Fruit fly (Drosophila melanogaster) whole organism, adult: ENCODE results near the gene CG14326.

ENCODE experiments used
- CG12768 ChIP-seq: fragments of 200-800 bp; sonication (Bioruptor generic); optimal IDR thresholded peaks from 2 replicates; lab custom pipeline; 2017; ENCODE audit warnings: missing biosample characterization, missing genetic modification characterization, mild to moderate bottlenecking, moderate library complexity, missing genetic modification reagents
- CG14711 ChIP-seq: fragments of 200-800 bp; sonication (Bioruptor generic); optimal IDR thresholded peaks from 2 replicates; lab custom pipeline; 2018; ENCODE audit warnings: missing biosample characterization, mild to moderate bottlenecking, missing genetic modification characterization, moderate library complexity
- CG33017 ChIP-seq: fragments of 200-800 bp; sonication (Bioruptor generic); optimal IDR thresholded peaks from 2 replicates; lab custom pipeline; 2018; ENCODE audit warnings: missing biosample characterization, mild to moderate bottlenecking, missing genetic modification characterization, moderate library complexity
- Crg-1 ChIP-seq: fragments of 200-800 bp; sonication (Bioruptor generic); optimal IDR thresholded peaks from 2 replicates; lab custom pipeline; 2016; ENCODE audit warnings: missing biosample characterization, missing genetic modification characterization
- Mnt ChIP-seq: fragments of 200-800 bp; sonication (Bioruptor generic); optimal IDR thresholded peaks from 2 replicates; lab custom pipeline; 2016; ENCODE audit warnings: missing biosample characterization, mild to moderate bottlenecking, missing genetic modification characterization
- bab1 ChIP-seq: fragments of 200-800 bp; sonication (Bioruptor generic); optimal IDR thresholded peaks from 3 replicates; lab custom pipeline; 2019; ENCODE audit warnings: missing biosample characterization, mild to moderate bottlenecking, missing genetic modification characterization, moderate library complexity
- cnc ChIP-seq, 2 experiments: fragments of >200 bp; optimal IDR thresholded peaks; 2 replicates each; lab custom pipeline; 2017
- pad ChIP-seq: fragments of 200-800 bp; sonication (Bioruptor generic); optimal IDR thresholded peaks from 3 replicates; lab custom pipeline; 2017; ENCODE audit warnings: missing biosample characterization, missing genetic modification characterization, mild to moderate bottlenecking, moderate library complexity, missing genetic modification reagents
- toe ChIP-seq: fragments of 200-800 bp; sonication (Bioruptor generic); optimal IDR thresholded peaks from 2 replicates; lab custom pipeline; 2016; ENCODE audit warnings: missing biosample characterization, missing genetic modification characterization

DNA sequence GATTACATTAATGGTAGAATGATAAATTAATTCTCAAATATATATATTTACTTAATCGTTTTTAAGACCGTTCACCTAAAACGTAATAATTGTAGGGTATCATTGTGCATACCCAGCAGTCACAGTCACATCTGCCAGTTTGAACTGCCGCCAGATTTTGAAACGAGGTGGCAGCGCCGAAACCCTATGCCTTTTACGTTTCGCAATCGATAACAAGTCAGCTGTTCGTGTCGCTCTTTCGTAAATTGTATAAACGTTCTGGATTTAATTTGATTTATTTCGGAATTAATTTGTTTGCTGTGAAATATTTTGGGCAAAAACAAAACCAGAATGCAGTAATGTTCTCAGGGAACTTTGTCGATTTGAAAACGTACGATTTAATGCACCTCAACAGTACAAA is 28.5 kb downstream of the CG14326 start, which contains the start of gene CG14322:
- TF ChIP-seq CG12768 (GFP tag; lab: Kevin White, UChicago) (no peak), Crg-1 (GFP tag; lab: Kevin White, UChicago) (no peak), pad (GFP tag; lab: Kevin White, UChicago) (no peak), cnc (optimal IDR thresholded peaks at IDR 0.05; lab: Kevin White, UChicago) (no peak), bab1 (peak; percentile 19), CG33017 (tag; lab: Kevin White, UChicago) (no peak), Mnt (GFP tag; lab: Kevin White, UChicago) (no peak), CG14711 (tag; lab: Kevin White, UChicago) (peak; percentile 10), toe (peak; percentile 30)
